Fruit fly (Drosophila melanogaster): ENCODE results near the gene Atx-1.

The Atx-1 gene

DNA sequence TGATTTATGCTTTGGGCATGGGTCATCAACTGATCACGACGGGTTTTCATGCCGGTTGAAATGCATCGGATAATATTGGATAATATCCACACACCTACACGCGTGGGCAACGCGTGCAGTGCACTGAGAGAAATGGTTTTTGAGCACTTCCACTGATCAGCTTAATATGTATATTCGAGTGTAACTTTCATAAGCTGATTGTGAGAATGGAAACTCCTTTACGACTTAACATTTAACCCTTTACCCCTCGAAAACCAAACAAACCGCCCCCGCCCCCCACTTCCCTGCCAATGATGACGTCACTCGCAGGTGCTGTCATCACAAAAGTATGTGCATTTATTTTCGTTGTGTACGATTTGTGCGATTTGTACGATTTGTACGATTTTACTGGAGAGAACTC, 28.2 kb upstream of the Atx-1 start (continued):
- TF ChIP-seq dac (GFP tag; optimal IDR thresholded peaks at IDR 0.05) (no peak), achi (GFP tag; optimal IDR thresholded peaks at IDR 0.05) (no peak), Eip78C (GFP tag) (peak; percentile 12), Lpt (GFP tag; optimal IDR thresholded peaks at IDR 0.05) (no peak), Blimp-1 (GFP tag; optimal IDR thresholded peaks at IDR 0.05) (no peak), CG31627 (GFP tag; optimal IDR thresholded peaks at IDR 0.05) (no peak), CG6854 (GFP tag; optimal IDR thresholded peaks at IDR 0.05) (no peak), salr (GFP tag; optimal IDR thresholded peaks at IDR 0.05) (no peak), CG11762 (GFP tag; optimal IDR thresholded peaks at IDR 0.05; ENCODE audit: insufficient read depth) (no peak), topi (GFP tag; optimal IDR thresholded peaks at IDR 0.05) (peak; percentile 16), Hr4 (GFP tag; optimal IDR thresholded peaks at IDR 0.05) (no peak), vri (GFP tag; optimal IDR thresholded peaks at IDR 0.05) (no peak), Eip75B (GFP tag; optimal IDR thresholded peaks at IDR 0.05) (no peak), CG9139 (GFP tag; optimal IDR thresholded peaks at IDR 0.05) (no peak), Sox102F (GFP tag; optimal IDR thresholded peaks at IDR 0.05) (no peak)

- TF ChIP-seq salr (GFP tag; optimal IDR thresholded peaks at IDR 0.05) (no peak), cyc (GFP tag; optimal IDR thresholded peaks at IDR 0.05) (no peak), OdsH (GFP tag; optimal IDR thresholded peaks at IDR 0.05) (no peak), CG6163 (GFP tag; IDR thresholded peaks at IDR 0.05) (no peak), Hr38 (GFP tag; optimal IDR thresholded peaks at IDR 0.05) (no peak), topi (GFP tag; optimal IDR thresholded peaks at IDR 0.05) (peak; percentile 25), ss (GFP tag; optimal IDR thresholded peaks at IDR 0.05) (no peak), CG9139 (GFP tag; optimal IDR thresholded peaks at IDR 0.05) (no peak), Hr4 (GFP tag; optimal IDR thresholded peaks at IDR 0.05) (peak; percentile 7), CG3919 (GFP tag; optimal IDR thresholded peaks at IDR 0.05) (no peak), CG15336 (GFP tag; IDR thresholded peaks at IDR 0.05) (no peak), CG8319 (GFP tag; optimal IDR thresholded peaks at IDR 0.05) (no peak), fd85E (GFP tag; optimal IDR thresholded peaks at IDR 0.05) (no peak), Hr39 (GFP tag; optimal IDR thresholded peaks at IDR 0.05) (no peak), Smox (GFP tag; optimal IDR thresholded peaks at IDR 0.05) (no peak), CG3032 (tag; optimal IDR thresholded peaks at IDR 0.05) (no peak), CG1621 (tag; optimal IDR thresholded peaks at IDR 0.05) (no peak), acj6 (GFP tag; optimal IDR thresholded peaks at IDR 0.05) (peak; percentile 17), Ets96B (tag; optimal IDR thresholded peaks at IDR 0.05) (no peak), Sox102F (GFP tag; optimal IDR thresholded peaks at IDR 0.05) (no peak), CG6808 (GFP tag; optimal IDR thresholded peaks at IDR 0.05) (no peak), Eip93F (GFP tag; optimal IDR thresholded peaks at IDR 0.05) (no peak), esn (GFP tag; optimal IDR thresholded peaks at IDR 0.05) (peak; percentile 13), fkh (GFP tag; optimal IDR thresholded peaks at IDR 0.05) (no peak), vri (GFP tag; optimal IDR thresholded peaks at IDR 0.05) (no peak), CG31627 (GFP tag; optimal IDR thresholded peaks at IDR 0.05) (peak; percentile 11), Lpt (GFP tag; optimal IDR thresholded peaks at IDR 0.05) (no peak), CG11902 (GFP tag; optimal IDR thresholded peaks at IDR 0.05) (no peak), CG6276 (GFP tag; optimal IDR thresholded peaks at IDR 0.05) (no peak), CG4318 (GFP tag; optimal IDR thresholded peaks at IDR 0.05) (no peak), CG11294 (GFP tag; IDR thresholded peaks at IDR 0.05) (no peak), Sox14 (GFP tag; optimal IDR thresholded peaks at IDR 0.05) (no peak), Eip78C (GFP tag) (no peak), CG8119 (GFP tag; IDR thresholded peaks at IDR 0.05) (no peak), fd59A (GFP tag; optimal IDR thresholded peaks at IDR 0.05) (no peak), CG32006 (GFP tag; optimal IDR thresholded peaks at IDR 0.05) (peak; percentile 19), eg (GFP tag; IDR thresholded peaks at IDR 0.05) (no peak), pdm3 (GFP tag; optimal IDR thresholded peaks at IDR 0.05) (peak; percentile 34), dsx (GFP tag; optimal IDR thresholded peaks at IDR 0.05; ENCODE audit: poor library complexity, severe bottlenecking) (no peak), CG11762 (GFP tag; optimal IDR thresholded peaks at IDR 0.05; ENCODE audit: insufficient read depth) (no peak), net (GFP tag; optimal IDR thresholded peaks at IDR 0.05) (no peak), Sox15 (GFP tag; optimal IDR thresholded peaks at IDR 0.05) (no peak), CG8632 (GFP tag; optimal IDR thresholded peaks at IDR 0.05) (no peak)
Measured at dm6 chrX:6795987-6796691, 26.9 kb upstream of the Atx-1 start.

Measured in whole organism, prepupa.